Fruit fly (Drosophila melanogaster) whole organism, embryonic: ENCODE measurements around the gene PAPLA1.

Experiments used
- Abd-B ChIP-seq: fragments of 200-800 bp; sonication (Bioruptor generic); optimal IDR thresholded peaks from 2 replicates; lab custom pipeline; 2018; ENCODE audit warnings: missing biosample characterization, mild to moderate bottlenecking, missing genetic modification characterization, moderate library complexity
- BEAF-32 ChIP-seq: fragments of 200-800 bp; sonication (Bioruptor generic); optimal IDR thresholded peaks from 3 replicates; lab custom pipeline; 2017; ENCODE audit warnings: missing biosample characterization, missing genetic modification characterization, mild to moderate bottlenecking, moderate library complexity, missing genetic modification reagents
- CG10209 ChIP-seq: fragments of 200-800 bp; sonication (Bioruptor generic); optimal IDR thresholded peaks from 3 replicates; lab custom pipeline; 2017; ENCODE audit warnings: missing biosample characterization, mild to moderate bottlenecking, missing genetic modification characterization, missing genetic modification reagents
- CG10543 ChIP-seq: fragments of 200-800 bp; sonication (Bioruptor generic); optimal IDR thresholded peaks from 3 replicates; lab custom pipeline; 2017; ENCODE audit warnings: missing biosample characterization, mild to moderate bottlenecking, missing genetic modification characterization, moderate library complexity
- CG13775 ChIP-seq: fragments of 200-800 bp; sonication (Bioruptor generic); optimal IDR thresholded peaks from 3 replicates; lab custom pipeline; 2017; ENCODE audit warnings: missing biosample characterization, mild to moderate bottlenecking, missing genetic modification characterization
- CG14441 ChIP-seq: fragments of 200-800 bp; sonication (Bioruptor generic); IDR thresholded peaks from 2 replicates; pipeline ENCODE4 v1.3.6; 2022; ENCODE audit warnings: missing biosample characterization, missing genetic modification characterization
- CG17361 ChIP-seq: fragments of 200-800 bp; sonication (Bioruptor generic); IDR thresholded peaks from 3 replicates; pipeline ENCODE4 v1.3.6; 2022; ENCODE audit warnings: missing biosample characterization, missing genetic modification characterization
- CG17912 ChIP-seq: fragments of 200-800 bp; sonication (Bioruptor generic); optimal IDR thresholded peaks from 2 replicates; lab custom pipeline; 2018; ENCODE audit warnings: missing biosample characterization, mild to moderate bottlenecking, missing genetic modification characterization
- CG2116 ChIP-seq: fragments of 200-800 bp; sonication (Bioruptor generic); optimal IDR thresholded peaks from 3 replicates; lab custom pipeline; 2018; ENCODE audit warnings: missing biosample characterization, mild to moderate bottlenecking, missing genetic modification characterization
- CG2199 ChIP-seq: fragments of 200-800 bp; sonication (Bioruptor generic); IDR thresholded peaks from 3 replicates; pipeline ENCODE4 v1.3.6; 2022; ENCODE audit warnings: missing biosample characterization, missing genetic modification characterization
- CG2678 ChIP-seq: fragments of 200-800 bp; sonication (Bioruptor generic); optimal IDR thresholded peaks from 3 replicates; lab custom pipeline; 2019; ENCODE audit warnings: missing biosample characterization, mild to moderate bottlenecking, missing genetic modification characterization, moderate library complexity
- CG30431 ChIP-seq: fragments of 200-800 bp; sonication (Bioruptor generic); optimal IDR thresholded peaks from 2 replicates; lab custom pipeline; 2017; ENCODE audit warnings: missing biosample characterization, missing genetic modification characterization
- CG3726 ChIP-seq: fragments of 200-800 bp; sonication (Bioruptor generic); IDR thresholded peaks from 3 replicates; pipeline ENCODE4, ENCODE4 v1.3.6; 2022; ENCODE audit warnings: missing biosample characterization, missing genetic modification characterization
- CG4360 ChIP-seq: fragments of 200-800 bp; sonication (Bioruptor generic); IDR thresholded peaks from 2 replicates; pipeline ENCODE4 v1.3.6; 2022; ENCODE audit warnings: missing biosample characterization, missing genetic modification characterization
- CG6683 ChIP-seq: fragments of 200-800 bp; sonication (Bioruptor generic); optimal IDR thresholded peaks from 2 replicates; lab custom pipeline; 2017; ENCODE audit warnings: missing biosample characterization, mild to moderate bottlenecking, missing genetic modification characterization, missing genetic modification reagents
- CG7786 ChIP-seq: fragments of 200-800 bp; sonication (Bioruptor generic); optimal IDR thresholded peaks from 2 replicates; lab custom pipeline; 2016; ENCODE audit warnings: missing biosample characterization, missing genetic modification characterization
- CG7839 ChIP-seq: fragments of 200-800 bp; sonication (Bioruptor generic); optimal IDR thresholded peaks from 3 replicates; lab custom pipeline; 2018; ENCODE audit warnings: missing biosample characterization, mild to moderate bottlenecking, missing genetic modification characterization, moderate library complexity
- CG9609 ChIP-seq: fragments of 200-800 bp; sonication (Bioruptor generic); optimal IDR thresholded peaks from 3 replicates; lab custom pipeline; 2016; ENCODE audit warnings: missing biosample characterization, missing genetic modification characterization
- CTCF ChIP-seq: fragments of 200-800 bp; sonication (Bioruptor generic); optimal IDR thresholded peaks from 2 replicates; lab custom pipeline; 2017; ENCODE audit warnings: missing biosample characterization, mild to moderate bottlenecking, missing genetic modification characterization, moderate library complexity
- Chrac-16 ChIP-seq: fragments of 200-800 bp; sonication (Bioruptor generic); optimal IDR thresholded peaks from 3 replicates; lab custom pipeline; 2016; ENCODE audit warnings: missing biosample characterization, missing genetic modification characterization
- Doc2 ChIP-seq: fragments of 200-800 bp; sonication (Bioruptor generic); IDR thresholded peaks from 2 replicates; pipeline ENCODE4 v1.3.6; 2022; ENCODE audit warnings: missing biosample characterization, missing genetic modification characterization
- ERR ChIP-seq: fragments of 200-800 bp; sonication (Bioruptor generic); optimal IDR thresholded peaks from 2 replicates; lab custom pipeline; 2016; ENCODE audit warnings: missing biosample characterization, missing genetic modification characterization
- Ets97D ChIP-seq: fragments of 200-800 bp; sonication (Bioruptor generic); optimal IDR thresholded peaks from 3 replicates; lab custom pipeline; 2016; ENCODE audit warnings: missing biosample characterization, missing genetic modification characterization
- Gsc ChIP-seq: fragments of 200-800 bp; sonication (Bioruptor generic); IDR thresholded peaks from 2 replicates; pipeline ENCODE4 v1.3.6; 2022; ENCODE audit warnings: missing biosample characterization, missing genetic modification characterization
- H2.0 ChIP-seq: fragments of 200-800 bp; sonication (Bioruptor generic); IDR thresholded peaks from 2 replicates; pipeline ENCODE4 v1.3.6; 2022; ENCODE audit warnings: missing biosample characterization, missing genetic modification characterization
- HLH54F ChIP-seq: fragments of 200-800 bp; sonication (Bioruptor generic); optimal IDR thresholded peaks from 3 replicates; lab custom pipeline; 2016; ENCODE audit warnings: missing biosample characterization, missing genetic modification characterization
- HmgZ ChIP-seq: fragments of 200-800 bp; sonication (Bioruptor generic); optimal IDR thresholded peaks from 2 replicates; lab custom pipeline; 2018; ENCODE audit warnings: missing biosample characterization, mild to moderate bottlenecking, missing genetic modification characterization
- Hsf ChIP-seq: fragments of 200-800 bp; sonication (Bioruptor generic); optimal IDR thresholded peaks from 3 replicates; lab custom pipeline; 2016; ENCODE audit warnings: missing biosample characterization, missing genetic modification characterization
- Lim3 ChIP-seq: fragments of 200-800 bp; sonication (Bioruptor generic); IDR thresholded peaks from 2 replicates; pipeline ENCODE4 v1.3.6; 2022; ENCODE audit warnings: missing biosample characterization, missing genetic modification characterization
- Mad ChIP-seq: fragments of 200-800 bp; sonication (Bioruptor generic); optimal IDR thresholded peaks from 2 replicates; lab custom pipeline; 2016; ENCODE audit warnings: missing biosample characterization, missing genetic modification characterization
- NK7.1 ChIP-seq: fragments of 200-800 bp; sonication (Bioruptor generic); optimal IDR thresholded peaks from 3 replicates; lab custom pipeline; 2016; ENCODE audit warnings: missing biosample characterization, missing genetic modification characterization
- Nf-YB ChIP-seq: fragments of 200-800 bp; sonication (Bioruptor generic); optimal IDR thresholded peaks from 3 replicates; lab custom pipeline; 2019; ENCODE audit warnings: missing biosample characterization, mild to moderate bottlenecking, missing genetic modification characterization, moderate library complexity
- Ravus ChIP-seq: fragments of 200-800 bp; sonication (Bioruptor generic); IDR thresholded peaks from 2 replicates; pipeline ENCODE4 v1.3.6; 2022; ENCODE audit warnings: missing biosample characterization, missing genetic modification characterization
- Sry-δ ChIP-seq: fragments of 200-800 bp; sonication (Bioruptor generic); optimal IDR thresholded peaks from 2 replicates; lab custom pipeline; 2016; ENCODE audit warnings: missing biosample characterization, missing genetic modification characterization
- Stat92E ChIP-seq, 3 experiments: fragments of >200 bp in 2 of 3; fragments of 200-800 bp in 1 of 3; sonication (Bioruptor generic) in 1 of 3; optimal IDR thresholded peaks; 2 replicates each; lab custom pipeline; 2017 to 2019; ENCODE audit warnings: missing biosample characterization in 3 of 3, missing genetic modification characterization in 3 of 3, mild to moderate bottlenecking in 1 of 3, moderate library complexity in 1 of 3
- amos ChIP-seq: fragments of 200-800 bp; sonication (Bioruptor generic); IDR thresholded peaks from 2 replicates; pipeline ENCODE4 v1.3.6; 2022; ENCODE audit warnings: missing biosample characterization, missing genetic modification characterization; ENCODE audit not compliant: partially characterized antibody
- bcd ChIP-seq: fragments of 200-800 bp; sonication (Bioruptor generic); optimal IDR thresholded peaks from 2 replicates; lab custom pipeline; 2017; ENCODE audit warnings: missing biosample characterization, mild to moderate bottlenecking, missing genetic modification characterization
- cwo ChIP-seq: fragments of 200-800 bp; sonication (Bioruptor generic); optimal IDR thresholded peaks from 3 replicates; lab custom pipeline; 2017; ENCODE audit warnings: missing biosample characterization, missing genetic modification characterization, mild to moderate bottlenecking, moderate library complexity, missing genetic modification reagents
- danr ChIP-seq: fragments of 200-800 bp; sonication (Bioruptor generic); IDR thresholded peaks from 2 replicates; pipeline ENCODE4 v1.3.6; 2022; ENCODE audit warnings: missing biosample characterization, missing genetic modification characterization
- dmrt99B ChIP-seq: fragments of 200-800 bp; sonication (Bioruptor generic); optimal IDR thresholded peaks from 2 replicates; lab custom pipeline; 2018; ENCODE audit warnings: missing biosample characterization, mild to moderate bottlenecking, missing genetic modification characterization, moderate library complexity
- ewg ChIP-seq: fragments of 200-800 bp; sonication (Bioruptor generic); optimal IDR thresholded peaks from 3 replicates; lab custom pipeline; 2017; ENCODE audit warnings: mild to moderate bottlenecking, missing biosample characterization, missing genetic modification reagents, missing genetic modification characterization
- ftz-f1 ChIP-seq: fragments of 200-800 bp; sonication (Bioruptor generic); optimal IDR thresholded peaks from 2 replicates; lab custom pipeline; 2016; ENCODE audit warnings: missing biosample characterization, missing genetic modification characterization
- fu2 ChIP-seq: fragments of 200-800 bp; sonication (Bioruptor generic); optimal IDR thresholded peaks from 2 replicates; lab custom pipeline; 2016; ENCODE audit warnings: missing biosample characterization, missing genetic modification characterization
- hth ChIP-seq: fragments of >200 bp; optimal IDR thresholded peaks from 2 replicates; lab custom pipeline; 2017; ENCODE audit warnings: inconsistent platforms
- insv ChIP-seq, 2 experiments: fragments of 200-800 bp; sonication (Bioruptor generic); optimal IDR thresholded peaks; 3 replicates each; lab custom pipeline; 2016 to 2018; ENCODE audit warnings: missing biosample characterization in 2 of 2, missing genetic modification characterization in 2 of 2
- kni ChIP-seq: fragments of 200-800 bp; sonication (Bioruptor generic); optimal IDR thresholded peaks from 3 replicates; lab custom pipeline; 2017; ENCODE audit warnings: mild to moderate bottlenecking, missing biosample characterization, missing genetic modification reagents, missing genetic modification characterization
- nom ChIP-seq: fragments of 200-800 bp; sonication (Bioruptor generic); optimal IDR thresholded peaks from 2 replicates; lab custom pipeline; 2017; ENCODE audit warnings: missing biosample characterization, missing genetic modification characterization, mild to moderate bottlenecking, moderate library complexity, missing genetic modification reagents
- otp ChIP-seq: fragments of 200-800 bp; sonication (Bioruptor generic); IDR thresholded peaks from 3 replicates; pipeline ENCODE4, ENCODE4 v1.3.6; 2022; ENCODE audit warnings: missing biosample characterization, missing genetic modification characterization
- sr ChIP-seq: fragments of 200-800 bp; sonication (Bioruptor generic); IDR thresholded peaks from 3 replicates; pipeline ENCODE4 v1.3.6; 2022; ENCODE audit warnings: missing biosample characterization, missing genetic modification characterization
- twi ChIP-seq: fragments of 200-800 bp; optimal IDR thresholded peaks from 2 replicates; lab custom pipeline; 2019; ENCODE audit warnings: missing biosample characterization, mild to moderate bottlenecking, missing genetic modification characterization, moderate library complexity
- wor ChIP-seq: fragments of 200-800 bp; sonication (Bioruptor generic); IDR thresholded peaks from 2 replicates; pipeline ENCODE4 v1.3.6; 2022; ENCODE audit warnings: missing biosample characterization, missing genetic modification characterization

Gene PAPLA1

DNA sequence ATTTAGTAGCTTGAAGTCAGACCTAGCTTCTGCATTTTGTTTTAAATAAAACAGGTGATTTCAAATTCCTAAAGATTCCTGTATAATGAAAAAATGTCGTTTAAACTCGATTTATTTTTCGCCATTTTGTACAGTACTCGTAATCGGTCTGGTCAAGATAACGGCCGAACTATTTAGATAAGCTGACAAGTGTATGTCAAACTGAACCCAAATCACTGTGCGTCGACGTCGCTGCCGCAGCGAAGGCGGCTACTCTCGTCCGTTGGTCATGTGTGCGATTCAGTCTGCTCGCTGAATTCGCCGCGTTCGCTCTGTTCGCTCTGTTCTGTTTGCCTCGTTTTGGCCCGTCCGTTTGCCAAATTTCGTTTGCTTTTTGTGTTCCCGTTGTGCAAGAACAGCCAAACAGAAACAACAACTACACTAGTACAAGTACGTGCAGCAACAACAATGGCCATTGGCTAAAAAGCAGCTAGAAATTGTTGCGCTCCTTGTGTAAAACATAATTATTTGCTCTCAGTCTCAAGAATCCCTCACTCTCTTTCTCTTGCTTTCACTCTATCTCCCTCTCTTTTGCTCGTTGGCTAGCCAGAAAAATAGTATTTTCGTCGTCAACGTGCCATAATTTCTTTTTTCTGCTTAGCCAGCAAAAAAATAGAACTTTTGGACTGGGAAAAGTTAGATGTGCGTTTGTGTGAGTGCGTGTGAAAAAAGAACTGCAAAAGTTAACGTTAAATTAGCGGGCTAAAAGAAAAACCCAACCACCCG is 71.2 kb downstream of the PAPLA1 start (continued):
- TF ChIP-seq Doc2 (GFP tag; lab: Robert Waterston, UW), result no peak
- TF ChIP-seq twi, result no peak
- no peak for TF ChIP-seq otp
- TF ChIP-seq CG30431, result no peak
- no peak for TF ChIP-seq hth (lab: Kevin White, UChicago)
- TF ChIP-seq Lim3, result no peak
- no peak for TF ChIP-seq Chrac-16 (GFP tag; lab: Kevin White, UChicago)
- peak; percentile 20 for TF ChIP-seq cwo (GFP tag; lab: Kevin White, UChicago)
- no peak for TF ChIP-seq CG3726 (GFP tag; lab: Robert Waterston, UW)
- no peak for TF ChIP-seq HmgZ
- no peak for TF ChIP-seq CG2199
- TF ChIP-seq Abd-B (GFP tag; lab: Kevin White, UChicago), result no peak
- no peak for TF ChIP-seq Sry-δ
- no peak for TF ChIP-seq CG2116 (GFP tag; lab: Kevin White, UChicago)
- no peak for TF ChIP-seq Ravus (GFP tag; lab: Robert Waterston, UW)
- no peak for TF ChIP-seq CTCF (GFP tag; lab: Kevin White, UChicago)
- peak; percentile 47 for TF ChIP-seq ftz-f1 (GFP tag; lab: Kevin White, UChicago)
- TF ChIP-seq sr (GFP tag; lab: Robert Waterston, UW), result no peak
- TF ChIP-seq CG9609, result no peak
- TF ChIP-seq bcd, result no peak
- no peak for TF ChIP-seq ERR (GFP tag; lab: Kevin White, UChicago)
- no peak for TF ChIP-seq CG7786 (GFP tag; lab: Kevin White, UChicago)
- no peak for TF ChIP-seq Hsf
- no peak for TF ChIP-seq HLH54F (GFP tag; lab: Kevin White, UChicago)
- peak; percentile 23; the same call in 1 of the 2 replicates for TF ChIP-seq amos (GFP tag; lab: Robert Waterston, UW)
- no peak for TF ChIP-seq CG13775
- no peak for TF ChIP-seq Ets97D (GFP tag; lab: Kevin White, UChicago)
- TF ChIP-seq CG10209 (GFP tag; lab: Kevin White, UChicago), result no peak
- no peak for TF ChIP-seq CG6683 (GFP tag; lab: Kevin White, UChicago)
- TF ChIP-seq danr (GFP tag; lab: Robert Waterston, UW), result no peak
- TF ChIP-seq insv (GFP tag; optimal IDR thresholded peaks at IDR 0.05; lab: Kevin White, UChicago), result no peak
- peak; percentile 22 for TF ChIP-seq kni (GFP tag; lab: Kevin White, UChicago)
- peak; percentile 61 for TF ChIP-seq CG10543 (GFP tag; lab: Kevin White, UChicago)
- no peak for TF ChIP-seq CG14441 (GFP tag; lab: Robert Waterston, UW)
- TF ChIP-seq CG17912 (GFP tag; lab: Kevin White, UChicago), result no peak
- no peak for TF ChIP-seq dmrt99B (tag; lab: Kevin White, UChicago)
- no peak for TF ChIP-seq H2.0
- TF ChIP-seq Mad (GFP tag; lab: Kevin White, UChicago), result no peak
- no peak for TF ChIP-seq CG4360 (GFP tag; lab: Robert Waterston, UW)
- TF ChIP-seq ewg, result no peak
- TF ChIP-seq fu2, result no peak
- no peak for TF ChIP-seq CG7839 (tag; lab: Kevin White, UChicago)
- no peak for TF ChIP-seq CG17361 (GFP tag; lab: Robert Waterston, UW)
- TF ChIP-seq nom (GFP tag; lab: Kevin White, UChicago), result no peak
- TF ChIP-seq NK7.1 (GFP tag; lab: Kevin White, UChicago), result no peak
- TF ChIP-seq CG2678, result peak; percentile 17
- no peak for TF ChIP-seq Nf-YB (GFP tag; lab: Kevin White, UChicago)
- TF ChIP-seq Stat92E (GFP tag; optimal IDR thresholded peaks at IDR 0.05; lab: Kevin White, UChicago), result no peak
- TF ChIP-seq Gsc (GFP tag; lab: Robert Waterston, UW), result no peak
- no peak for TF ChIP-seq BEAF-32 (GFP tag; lab: Kevin White, UChicago)
- TF ChIP-seq wor (GFP tag; lab: Robert Waterston, UW), result no peak
